Fruit fly (Drosophila melanogaster) whole organism, adult: ENCODE measurements around the gene Mtr4.

ENCODE experiments used
- CG11617 ChIP-seq: fragments of 200-800 bp; sonication (Bioruptor generic); optimal IDR thresholded peaks from 2 replicates; lab custom pipeline; 2017; ENCODE audit warnings: mild to moderate bottlenecking, missing biosample characterization, missing genetic modification reagents, missing genetic modification characterization
- CG12768 ChIP-seq: fragments of 200-800 bp; sonication (Bioruptor generic); optimal IDR thresholded peaks from 2 replicates; lab custom pipeline; 2017; ENCODE audit warnings: missing biosample characterization, missing genetic modification characterization, mild to moderate bottlenecking, moderate library complexity, missing genetic modification reagents
- CG14711 ChIP-seq: fragments of 200-800 bp; sonication (Bioruptor generic); optimal IDR thresholded peaks from 2 replicates; lab custom pipeline; 2018; ENCODE audit warnings: missing biosample characterization, mild to moderate bottlenecking, missing genetic modification characterization, moderate library complexity
- CG1620 ChIP-seq: fragments of 200-800 bp; sonication (Bioruptor generic); optimal IDR thresholded peaks from 2 replicates; lab custom pipeline; 2016; ENCODE audit warnings: missing biosample characterization, missing genetic modification characterization
- CG33017 ChIP-seq: fragments of 200-800 bp; sonication (Bioruptor generic); optimal IDR thresholded peaks from 2 replicates; lab custom pipeline; 2018; ENCODE audit warnings: missing biosample characterization, mild to moderate bottlenecking, missing genetic modification characterization, moderate library complexity
- CG5204 ChIP-seq: fragments of 200-800 bp; sonication (Bioruptor generic); optimal IDR thresholded peaks from 2 replicates; lab custom pipeline; 2016; ENCODE audit warnings: missing biosample characterization, missing genetic modification characterization
- CG7045 ChIP-seq: fragments of 200-800 bp; sonication (Bioruptor generic); optimal IDR thresholded peaks from 2 replicates; lab custom pipeline; 2017; ENCODE audit warnings: missing biosample characterization, mild to moderate bottlenecking, missing genetic modification characterization
- CG7101 ChIP-seq: fragments of 200-800 bp; sonication (Bioruptor generic); optimal IDR thresholded peaks from 2 replicates; lab custom pipeline; 2018; ENCODE audit warnings: missing biosample characterization, mild to moderate bottlenecking, missing genetic modification characterization, moderate library complexity
- Clk ChIP-seq: fragments of 200-800 bp; sonication (Bioruptor generic); optimal IDR thresholded peaks from 2 replicates; lab custom pipeline; 2017; ENCODE audit warnings: missing biosample characterization, missing genetic modification characterization
- Crg-1 ChIP-seq: fragments of 200-800 bp; sonication (Bioruptor generic); optimal IDR thresholded peaks from 2 replicates; lab custom pipeline; 2016; ENCODE audit warnings: missing biosample characterization, missing genetic modification characterization
- Hr96 ChIP-seq: fragments of 200-800 bp; sonication (Bioruptor generic); optimal IDR thresholded peaks from 2 replicates; lab custom pipeline; 2016; ENCODE audit warnings: missing biosample characterization, missing genetic modification characterization
- Mnt ChIP-seq: fragments of 200-800 bp; sonication (Bioruptor generic); optimal IDR thresholded peaks from 2 replicates; lab custom pipeline; 2016; ENCODE audit warnings: missing biosample characterization, mild to moderate bottlenecking, missing genetic modification characterization
- bab1 ChIP-seq: fragments of 200-800 bp; sonication (Bioruptor generic); optimal IDR thresholded peaks from 3 replicates; lab custom pipeline; 2019; ENCODE audit warnings: missing biosample characterization, mild to moderate bottlenecking, missing genetic modification characterization, moderate library complexity
- cic ChIP-seq: fragments of 200-800 bp; sonication (Bioruptor generic); optimal IDR thresholded peaks from 2 replicates; lab custom pipeline; 2017; ENCODE audit warnings: missing biosample characterization, mild to moderate bottlenecking, missing genetic modification characterization, moderate library complexity
- cnc ChIP-seq, 2 experiments: fragments of >200 bp; optimal IDR thresholded peaks; 2 replicates each; lab custom pipeline; 2017
- kay ChIP-seq: fragments of 200-800 bp; sonication (Bioruptor generic); peaks from one replicate; lab custom pipeline; 2016; ENCODE audit warnings: missing biosample characterization, missing genetic modification characterization, borderline replicate concordance
- ovo ChIP-seq: fragments of 200-800 bp; sonication (Bioruptor generic); optimal IDR thresholded peaks from 2 replicates; lab custom pipeline; 2016; ENCODE audit warnings: missing biosample characterization, missing genetic modification characterization
- pad ChIP-seq: fragments of 200-800 bp; sonication (Bioruptor generic); optimal IDR thresholded peaks from 3 replicates; lab custom pipeline; 2017; ENCODE audit warnings: missing biosample characterization, missing genetic modification characterization, mild to moderate bottlenecking, moderate library complexity, missing genetic modification reagents
- tj ChIP-seq: fragments of 200-800 bp; sonication (Bioruptor generic); optimal IDR thresholded peaks from 3 replicates; lab custom pipeline; 2017; ENCODE audit warnings: missing biosample characterization, mild to moderate bottlenecking, missing genetic modification characterization, moderate library complexity
- toe ChIP-seq: fragments of 200-800 bp; sonication (Bioruptor generic); optimal IDR thresholded peaks from 2 replicates; lab custom pipeline; 2016; ENCODE audit warnings: missing biosample characterization, missing genetic modification characterization

Mtr4 gene

DNA sequence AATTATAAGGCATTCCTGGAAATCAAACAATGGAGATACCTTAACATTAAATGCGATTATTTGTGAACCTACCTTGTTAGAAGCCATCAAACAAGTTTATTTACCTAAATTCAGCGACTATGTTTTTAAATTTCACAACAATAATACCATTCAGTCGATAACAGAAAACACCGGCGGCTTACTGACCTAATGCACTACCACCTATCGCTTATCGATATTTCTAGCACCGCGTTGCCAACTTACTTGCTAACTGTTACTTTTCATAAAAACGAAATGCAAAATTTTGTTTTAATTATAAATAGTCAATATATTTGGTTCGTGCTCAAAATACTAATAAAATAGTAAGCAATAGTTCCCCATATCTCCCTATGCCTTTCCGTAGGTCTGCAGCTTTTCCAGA is 18.9 kb downstream of the Mtr4 start, which contains the start of gene Ku80:
Gene Ku80, minus strand, starts transcription at position 182 of the 400 bp plus-strand sequence.
- TF ChIP-seq CG7101 (tag; lab: Kevin White, UChicago), result no peak
- peak; percentile 22 for TF ChIP-seq kay (GFP tag; lab: Kevin White, UChicago)
- TF ChIP-seq cnc (optimal IDR thresholded peaks at IDR 0.05; lab: Kevin White, UChicago), result no peak

dm6 chr2L:15773013-15773412 is 20.9 kb downstream of the Mtr4 start, which contains the start of gene CG31826:
Gene CG31826, minus strand, starts transcription at chr2L:15773113.
- TF ChIP-seq CG1620 (no peak), toe (GFP tag; lab: Kevin White, UChicago) (no peak), ovo (GFP tag; lab: Kevin White, UChicago) (no peak), CG12768 (no peak), CG33017 (no peak), CG7101 (tag; lab: Kevin White, UChicago) (no peak), Mnt (GFP tag; lab: Kevin White, UChicago) (no peak)

dm6 chr2L:15776752-15777151 is 24.7 kb downstream of the Mtr4 start, which contains the start of gene CG43760:
Gene CG43760, minus strand, starts transcription at chr2L:15776852.
- TF ChIP-seq CG7101 (tag; lab: Kevin White, UChicago), result no peak
- no peak for TF ChIP-seq kay (GFP tag; lab: Kevin White, UChicago)
- no peak for TF ChIP-seq CG5204 (GFP tag; lab: Kevin White, UChicago)

DNA sequence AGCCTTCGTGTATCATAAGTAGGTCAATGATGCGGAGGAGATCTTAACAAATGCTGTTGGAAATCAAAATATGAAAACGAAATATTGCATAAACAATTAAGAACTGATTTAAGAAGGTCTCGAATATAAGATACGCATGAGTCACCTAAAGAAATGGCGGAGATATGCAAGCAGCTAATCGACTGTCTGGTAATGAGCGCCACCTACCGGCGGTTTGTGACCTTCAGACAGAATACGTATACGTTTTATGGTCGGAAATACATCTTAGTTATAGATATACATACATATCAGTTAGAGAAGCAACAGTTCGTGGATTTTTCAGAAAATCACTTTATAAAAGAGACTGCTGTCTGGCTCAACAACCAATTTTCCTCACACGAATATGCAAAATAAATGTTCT is 30.9 kb downstream of the Mtr4 start:
- TF ChIP-seq Clk (GFP tag; lab: Kevin White, UChicago) (no peak), cnc (optimal IDR thresholded peaks at IDR 0.05; lab: Kevin White, UChicago) (no peak), CG11617 (no peak), CG1620 (no peak), CG14711 (tag; lab: Kevin White, UChicago) (no peak), CG7045 (GFP tag; lab: Kevin White, UChicago) (no peak), kay (GFP tag; lab: Kevin White, UChicago) (no peak), pad (no peak), Mnt (GFP tag; lab: Kevin White, UChicago) (no peak), cic (no peak), Crg-1 (GFP tag; lab: Kevin White, UChicago) (no peak), Hr96 (no peak), tj (GFP tag; lab: Kevin White, UChicago) (no peak), bab1 (GFP tag; lab: Kevin White, UChicago) (no peak), ovo (GFP tag; lab: Kevin White, UChicago) (no peak)

dm6 chr2L:15783785-15784184 is 31.7 kb downstream of the Mtr4 start, which contains the start of gene t-Grip91:
Gene t-Grip91, plus strand, starts transcription at chr2L:15784085.
- no peak for TF ChIP-seq kay (GFP tag; lab: Kevin White, UChicago)
- TF ChIP-seq cic, result no peak
- no peak for TF ChIP-seq Crg-1 (GFP tag; lab: Kevin White, UChicago)
- TF ChIP-seq CG5204 (GFP tag; lab: Kevin White, UChicago), result no peak
- no peak for TF ChIP-seq CG14711 (tag; lab: Kevin White, UChicago)
- TF ChIP-seq CG1620, result no peak

DNA sequence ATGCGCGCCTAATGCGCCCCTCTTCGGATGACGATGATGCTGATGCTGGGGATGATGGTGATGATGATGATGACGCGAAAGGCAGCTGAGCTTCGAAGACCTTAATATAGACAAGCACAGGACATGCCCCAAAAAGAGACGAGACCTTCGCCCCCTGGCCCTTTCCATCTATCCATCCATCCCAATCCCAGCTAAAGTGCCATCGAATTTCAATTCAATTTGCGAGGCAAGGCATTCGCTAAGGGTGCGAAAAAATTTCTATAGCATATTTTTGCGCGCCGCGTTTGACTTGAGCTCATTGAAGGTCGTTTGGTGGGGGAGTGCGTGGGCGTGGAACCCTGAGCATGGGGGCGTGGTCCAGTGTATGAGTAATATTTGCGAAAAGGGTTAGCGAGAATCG is 44.2 kb downstream of the Mtr4 start:
- TF ChIP-seq CG7101 (tag; lab: Kevin White, UChicago), result no peak
- TF ChIP-seq CG5204 (GFP tag; lab: Kevin White, UChicago), result no peak
- no peak for TF ChIP-seq pad
- TF ChIP-seq CG12768, result no peak
